Fruit fly (Drosophila melanogaster) whole organism, embryonic: Measurements from ENCODE around the gene dachs.

Source experiments
- Atf6 ChIP-seq: fragments of 200-800 bp; sonication (Bioruptor generic); IDR thresholded peaks from 2 replicates; pipeline ENCODE4 v1.3.6; 2022; ENCODE audit warnings: missing biosample characterization, missing genetic modification characterization
- Blimp-1 ChIP-seq: fragments of 200-800 bp; sonication (Bioruptor generic); optimal IDR thresholded peaks from 3 replicates; lab custom pipeline; 2018; ENCODE audit warnings: missing biosample characterization, missing genetic modification characterization, mild to moderate bottlenecking, moderate library complexity, missing genetic modification reagents
- CG10209 ChIP-seq: fragments of 200-800 bp; sonication (Bioruptor generic); optimal IDR thresholded peaks from 3 replicates; lab custom pipeline; 2017; ENCODE audit warnings: missing biosample characterization, mild to moderate bottlenecking, missing genetic modification characterization, missing genetic modification reagents
- CG10543 ChIP-seq: fragments of 200-800 bp; sonication (Bioruptor generic); optimal IDR thresholded peaks from 3 replicates; lab custom pipeline; 2017; ENCODE audit warnings: missing biosample characterization, mild to moderate bottlenecking, missing genetic modification characterization, moderate library complexity
- CG12769 ChIP-seq: fragments of 200-800 bp; sonication (Bioruptor generic); optimal IDR thresholded peaks from 2 replicates; lab custom pipeline; 2019; ENCODE audit warnings: missing biosample characterization, mild to moderate bottlenecking, missing genetic modification characterization, moderate library complexity
- CG13624 ChIP-seq: fragments of 200-800 bp; sonication (Bioruptor generic); optimal IDR thresholded peaks from 2 replicates; lab custom pipeline; 2016; ENCODE audit warnings: missing biosample characterization, missing genetic modification characterization
- CG15011 ChIP-seq: fragments of 200-800 bp; sonication (Bioruptor generic); optimal IDR thresholded peaks from 3 replicates; lab custom pipeline; 2018; ENCODE audit warnings: missing biosample characterization, mild to moderate bottlenecking, missing genetic modification characterization
- CG15269 ChIP-seq: fragments of 200-800 bp; sonication (Bioruptor generic); optimal IDR thresholded peaks from 2 replicates; lab custom pipeline; 2018; ENCODE audit warnings: missing biosample characterization, mild to moderate bottlenecking, missing genetic modification characterization, moderate library complexity
- CG1529 ChIP-seq: fragments of 200-800 bp; sonication (Bioruptor generic); optimal IDR thresholded peaks from 3 replicates; lab custom pipeline; 2018; ENCODE audit warnings: missing biosample characterization, missing genetic modification characterization
- CG15696 ChIP-seq: fragments of 200-800 bp; sonication (Bioruptor generic); optimal IDR thresholded peaks from 2 replicates; lab custom pipeline; 2019; ENCODE audit warnings: missing biosample characterization, mild to moderate bottlenecking, missing genetic modification characterization, moderate library complexity
- CG1602 ChIP-seq: fragments of 200-800 bp; sonication (Bioruptor generic); optimal IDR thresholded peaks from 3 replicates; lab custom pipeline; 2016; ENCODE audit warnings: missing biosample characterization, missing genetic modification characterization
- CG16779 ChIP-seq: fragments of 200-800 bp; sonication (Bioruptor generic); IDR thresholded peaks from 2 replicates; pipeline ENCODE4 v1.3.6; 2022; ENCODE audit warnings: missing biosample characterization, missing genetic modification characterization
- CG16863 ChIP-seq: fragments of 200-800 bp; sonication (Bioruptor generic); optimal IDR thresholded peaks from 3 replicates; lab custom pipeline; 2016; ENCODE audit warnings: missing biosample characterization, missing genetic modification characterization
- CG17186 ChIP-seq: fragments of 200-800 bp; sonication (Bioruptor generic); optimal IDR thresholded peaks from 3 replicates; lab custom pipeline; 2017; ENCODE audit warnings: missing biosample characterization, missing genetic modification reagents, missing genetic modification characterization
- CG17361 ChIP-seq: fragments of 200-800 bp; sonication (Bioruptor generic); IDR thresholded peaks from 3 replicates; pipeline ENCODE4 v1.3.6; 2022; ENCODE audit warnings: missing biosample characterization, missing genetic modification characterization
- CG17802 ChIP-seq: fragments of 200-800 bp; sonication (Bioruptor generic); optimal IDR thresholded peaks from 2 replicates; lab custom pipeline; 2018; ENCODE audit warnings: missing biosample characterization, mild to moderate bottlenecking, missing genetic modification characterization, moderate library complexity
- CG17829 ChIP-seq: fragments of 200-800 bp; optimal IDR thresholded peaks from 2 replicates; lab custom pipeline; 2019; ENCODE audit warnings: missing biosample characterization, mild to moderate bottlenecking, missing genetic modification characterization, moderate library complexity
- CG18011 ChIP-seq: fragments of 200-800 bp; sonication (Bioruptor generic); optimal IDR thresholded peaks from 2 replicates; lab custom pipeline; 2017; ENCODE audit warnings: missing biosample characterization, missing genetic modification characterization, mild to moderate bottlenecking, moderate library complexity, missing genotype
- CG32767 ChIP-seq: fragments of 200-800 bp; sonication (Bioruptor generic); IDR thresholded peaks from 2 replicates; pipeline ENCODE4 v1.3.6; 2022; ENCODE audit warnings: missing biosample characterization, missing genetic modification characterization
- CG5953 ChIP-seq: fragments of 200-800 bp; sonication (Bioruptor generic); IDR thresholded peaks from 2 replicates; pipeline ENCODE4 v1.3.6; 2022; ENCODE audit warnings: missing biosample characterization, missing genetic modification characterization
- CG6854 ChIP-seq: fragments of 200-800 bp; sonication (Bioruptor generic); optimal IDR thresholded peaks from 3 replicates; lab custom pipeline; 2017; ENCODE audit warnings: missing biosample characterization, mild to moderate bottlenecking, missing genetic modification characterization
- CG8359 ChIP-seq: fragments of 200-800 bp; sonication (Bioruptor generic); optimal IDR thresholded peaks from 2 replicates; lab custom pipeline; 2017; ENCODE audit warnings: missing biosample characterization, mild to moderate bottlenecking, missing genetic modification characterization, borderline replicate concordance
- CG9876 ChIP-seq: fragments of 200-800 bp; sonication (Bioruptor generic); optimal IDR thresholded peaks from 2 replicates; lab custom pipeline; 2016; ENCODE audit warnings: missing biosample characterization, missing genetic modification characterization
- CTCF ChIP-seq: fragments of 200-800 bp; sonication (Bioruptor generic); optimal IDR thresholded peaks from 2 replicates; lab custom pipeline; 2017; ENCODE audit warnings: missing biosample characterization, mild to moderate bottlenecking, missing genetic modification characterization, moderate library complexity
- Camta ChIP-seq: fragments of 200-800 bp; sonication (Bioruptor generic); optimal IDR thresholded peaks from 2 replicates; lab custom pipeline; 2016; ENCODE audit warnings: missing biosample characterization, missing genetic modification characterization
- Dek ChIP-seq: fragments of 200-800 bp; sonication (Bioruptor generic); optimal IDR thresholded peaks from 3 replicates; lab custom pipeline; 2019; ENCODE audit warnings: missing biosample characterization, mild to moderate bottlenecking, missing genetic modification characterization, moderate library complexity
- Dll ChIP-seq: fragments of 200-800 bp; sonication (Bioruptor generic); IDR thresholded peaks from 4 replicates; pipeline ENCODE4 v1.3.6; 2022; ENCODE audit warnings: missing biosample characterization, missing genetic modification characterization; ENCODE audit not compliant: partially characterized antibody
- Drgx ChIP-seq: fragments of 200-800 bp; sonication (Bioruptor generic); IDR thresholded peaks from 2 replicates; pipeline ENCODE4 v1.3.6; 2022; ENCODE audit warnings: missing biosample characterization, missing genetic modification characterization
- Ets65A ChIP-seq: fragments of 200-800 bp; sonication (Bioruptor generic); peaks from one replicate; lab custom pipeline; 2016; ENCODE audit warnings: missing biosample characterization, missing genetic modification characterization
- Fer1 ChIP-seq: fragments of 200-800 bp; sonication (Bioruptor generic); optimal IDR thresholded peaks from 2 replicates; lab custom pipeline; 2017; ENCODE audit warnings: missing biosample characterization, mild to moderate bottlenecking, missing genetic modification characterization
- Fer3 ChIP-seq: fragments of 200-800 bp; sonication (Bioruptor generic); optimal IDR thresholded peaks from 2 replicates; lab custom pipeline; 2018; ENCODE audit warnings: missing biosample characterization, mild to moderate bottlenecking, missing genetic modification characterization, moderate library complexity
- H2.0 ChIP-seq: fragments of 200-800 bp; sonication (Bioruptor generic); IDR thresholded peaks from 2 replicates; pipeline ENCODE4 v1.3.6; 2022; ENCODE audit warnings: missing biosample characterization, missing genetic modification characterization
- Lim3 ChIP-seq: fragments of 200-800 bp; sonication (Bioruptor generic); IDR thresholded peaks from 2 replicates; pipeline ENCODE4 v1.3.6; 2022; ENCODE audit warnings: missing biosample characterization, missing genetic modification characterization
- PHDP ChIP-seq: fragments of 200-800 bp; sonication (Bioruptor generic); optimal IDR thresholded peaks from 3 replicates; lab custom pipeline; 2018; ENCODE audit warnings: missing biosample characterization, mild to moderate bottlenecking, missing genetic modification characterization, moderate library complexity
- Ptx1 ChIP-seq: fragments of 200-800 bp; sonication (Bioruptor generic); IDR thresholded peaks from 2 replicates; pipeline ENCODE4 v1.3.6; 2022; ENCODE audit warnings: missing biosample characterization, missing genetic modification characterization
- al ChIP-seq: fragments of 200-800 bp; sonication (Bioruptor generic); IDR thresholded peaks from 2 replicates; pipeline ENCODE4 v1.3.6; 2022; ENCODE audit warnings: missing biosample characterization, missing genetic modification characterization
- bab2 ChIP-seq: fragments of 200-800 bp; sonication (Bioruptor generic); optimal IDR thresholded peaks from 2 replicates; lab custom pipeline; 2016; ENCODE audit warnings: missing biosample characterization, missing genetic modification characterization
- bbx ChIP-seq: fragments of 200-800 bp; sonication (Bioruptor generic); IDR thresholded peaks from 2 replicates; pipeline ENCODE4 v1.3.6; 2022; ENCODE audit warnings: missing biosample characterization, missing genetic modification characterization; ENCODE audit not compliant: partially characterized antibody
- chm ChIP-seq: fragments of 200-800 bp; sonication (Bioruptor generic); IDR thresholded peaks from 2 replicates; pipeline ENCODE4 v1.3.6; 2022; ENCODE audit warnings: missing biosample characterization, missing genetic modification characterization
- dati ChIP-seq: fragments of 200-800 bp; sonication (Bioruptor generic); IDR thresholded peaks from 2 replicates; pipeline ENCODE4 v1.3.6; 2022; ENCODE audit warnings: missing biosample characterization, missing genetic modification characterization
- dysf ChIP-seq: fragments of 200-800 bp; sonication (Bioruptor generic); IDR thresholded peaks from 3 replicates; pipeline ENCODE4 v1.3.6; 2022; ENCODE audit warnings: missing biosample characterization, missing genetic modification characterization
- ham ChIP-seq: fragments of 200-800 bp; sonication (Bioruptor generic); IDR thresholded peaks from 2 replicates; pipeline ENCODE4 v1.3.6; 2022; ENCODE audit warnings: missing biosample characterization, missing genetic modification characterization
- nau ChIP-seq: fragments of 200-800 bp; sonication (Bioruptor generic); optimal IDR thresholded peaks from 3 replicates; lab custom pipeline; 2017; ENCODE audit warnings: missing biosample characterization, mild to moderate bottlenecking, missing genetic modification characterization, missing genetic modification reagents
- nerfin-1 ChIP-seq: fragments of 200-800 bp; sonication (Bioruptor generic); optimal IDR thresholded peaks from 3 replicates; lab custom pipeline; 2019; ENCODE audit warnings: missing biosample characterization, mild to moderate bottlenecking, missing genetic modification characterization, moderate library complexity
- peb ChIP-seq: fragments of 200-800 bp; sonication (Bioruptor generic); IDR thresholded peaks from 2 replicates; pipeline ENCODE4 v1.3.6; 2022; ENCODE audit warnings: missing biosample characterization, missing genetic modification characterization
- schlank ChIP-seq: fragments of 200-800 bp; sonication (Bioruptor generic); optimal IDR thresholded peaks from 2 replicates; lab custom pipeline; 2018; ENCODE audit warnings: missing biosample characterization, mild to moderate bottlenecking, missing genetic modification characterization
- shn ChIP-seq: fragments of 200-800 bp; sonication (Bioruptor generic); optimal IDR thresholded peaks from 3 replicates; lab custom pipeline; 2016; ENCODE audit warnings: missing biosample characterization, missing genetic modification characterization
- slbo ChIP-seq: fragments of 200-800 bp; sonication (Bioruptor generic); IDR thresholded peaks from 2 replicates; pipeline ENCODE4 v1.3.6; 2022; ENCODE audit warnings: missing biosample characterization, missing genetic modification characterization
- unpg ChIP-seq: fragments of 200-800 bp; sonication (Bioruptor generic); optimal IDR thresholded peaks from 3 replicates; lab custom pipeline; 2018; ENCODE audit warnings: missing biosample characterization, mild to moderate bottlenecking, missing genetic modification characterization, moderate library complexity
- vvl ChIP-seq: fragments of 200-800 bp; sonication (Bioruptor generic); IDR thresholded peaks from 2 replicates; pipeline ENCODE4 v1.3.6; 2022; ENCODE audit warnings: missing biosample characterization, missing genetic modification characterization
- zfh2 ChIP-seq: fragments of 200-800 bp; sonication (Bioruptor generic); optimal IDR thresholded peaks from 2 replicates; lab custom pipeline; 2016; ENCODE audit warnings: missing biosample characterization, missing genetic modification characterization

The dachs gene

dm6 chr2L:8461782-8462453 is 4.7 kb upstream of the dachs start (continued):
- TF ChIP-seq CG6854 (GFP tag; lab: Kevin White, UChicago) (no peak), ham (no peak), CG18011 (GFP tag; lab: Kevin White, UChicago) (no peak), CG15269 (peak; percentile 27), CG15696 (tag; lab: Kevin White, UChicago) (peak; percentile 0), shn (no peak), nau (GFP tag; lab: Kevin White, UChicago) (no peak), bab2 (GFP tag; lab: Kevin White, UChicago) (peak; percentile 24), peb (no peak), CG9876 (GFP tag; lab: Kevin White, UChicago) (no peak), Blimp-1 (GFP tag; lab: Kevin White, UChicago) (peak; percentile 44), Lim3 (GFP tag; lab: Robert Waterston, UW) (no peak), nerfin-1 (peak; percentile 16), al (no peak), Fer1 (GFP tag; lab: Kevin White, UChicago) (peak; percentile 23), CG17829 (tag; lab: Kevin White, UChicago) (peak; percentile 4), PHDP (tag; lab: Kevin White, UChicago) (peak; percentile 57), CG16779 (GFP tag; lab: Robert Waterston, UW) (no peak), slbo (GFP tag; lab: Robert Waterston, UW) (no peak), Dek (tag; lab: Kevin White, UChicago) (peak; percentile 50), chm (GFP tag; lab: Robert Waterston, UW) (no peak), Ptx1 (GFP tag; lab: Robert Waterston, UW) (no peak), CG32767 (GFP tag; lab: Robert Waterston, UW) (no peak), CG17802 (tag; lab: Kevin White, UChicago) (no peak), CG8359 (GFP tag; lab: Kevin White, UChicago) (peak; percentile 16), Ets65A (GFP tag; lab: Kevin White, UChicago) (peak; percentile 84), CG13624 (peak; percentile 41), CG5953 (GFP tag; lab: Robert Waterston, UW) (no peak), CG16863 (GFP tag; lab: Kevin White, UChicago) (no peak), H2.0 (GFP tag; lab: Robert Waterston, UW) (no peak), CTCF (no peak), vvl (GFP tag; lab: Robert Waterston, UW) (peak; percentile 28; the same call in 1 of the 2 replicates), Atf6 (0 out of 2 replicates have a peak, but pooled peaks have one; percentile 15), Dll (no peak), CG10543 (peak; percentile 60), zfh2 (GFP tag; lab: Kevin White, UChicago) (peak; percentile 48), CG17186 (GFP tag; lab: Kevin White, UChicago) (no peak), CG17361 (GFP tag; lab: Robert Waterston, UW) (peak; percentile 43; the same call in 1 of the 3 replicates), schlank (no peak), Drgx (GFP tag; lab: Robert Waterston, UW) (no peak), Camta (GFP tag; lab: Kevin White, UChicago) (no peak), CG12769 (no peak), bbx (GFP tag; lab: Robert Waterston, UW) (no peak), dysf (GFP tag; lab: Robert Waterston, UW) (peak; percentile 43; the same call in 1 of the 3 replicates), CG15011 (peak; percentile 19), unpg (GFP tag; lab: Kevin White, UChicago) (peak; percentile 39), dati (GFP tag; lab: Robert Waterston, UW) (no peak), CG10209 (GFP tag; lab: Kevin White, UChicago) (peak; percentile 33), CG1602 (GFP tag; lab: Kevin White, UChicago) (no peak), CG1529 (GFP tag; lab: Kevin White, UChicago) (no peak), Fer3 (tag; lab: Kevin White, UChicago) (peak; percentile 35)
